Worm (Caenorhabditis elegans) whole organism, L4 larva: ENCODE results near the gene C16A11.7.

Source experiments
- ceh-62 ChIP-seq: sonication (generic microtip); optimal IDR thresholded peaks from 2 replicates; lab custom pipeline; 2017; ENCODE audit warnings: missing biosample characterization, missing genetic modification characterization
- mdl-1 ChIP-seq, 2 experiments: fragments of 150-350 bp in 1 of 2; sonication (generic microtip) in 1 of 2; optimal IDR thresholded peaks; 2 replicates each; lab custom pipeline; 2014 to 2017; ENCODE audit warnings: missing biosample characterization in 2 of 2, missing genetic modification characterization in 2 of 2
- nhr-6 ChIP-seq: fragments of 150-350 bp; optimal IDR thresholded peaks from 2 replicates; lab custom pipeline; 2014; ENCODE audit warnings: missing biosample characterization, missing genetic modification characterization

ce11 chrII:4228112-4228770 is 28.5 kb downstream of the C16A11.7 start:
- TF ChIP-seq nhr-6 (tag; lab: Kevin White, UChicago), result no peak
- no peak for TF ChIP-seq mdl-1 (tag; optimal IDR thresholded peaks at IDR 0.05; lab: Kevin White, UChicago)
- no peak for TF ChIP-seq ceh-62 (tag; lab: Kevin White, UChicago)
